Worm (Caenorhabditis elegans) whole organism, L3 larva: ENCODE measurements around the gene atg-10.

Experiments used
- R02D3.7 ChIP-seq: fragments of 150-350 bp; optimal IDR thresholded peaks from 2 replicates; lab custom pipeline; 2014; ENCODE audit warnings: missing biosample characterization, missing genetic modification characterization
- ceh-16 ChIP-seq: sonication (generic microtip); optimal IDR thresholded peaks from 2 replicates; lab custom pipeline; 2017; ENCODE audit warnings: missing biosample characterization, missing genetic modification characterization
- ceh-28 ChIP-seq: fragments of 150-350 bp; optimal IDR thresholded peaks from 2 replicates; lab custom pipeline; 2014; ENCODE audit warnings: missing biosample characterization, missing genetic modification reagents, missing genetic modification characterization
- ceh-82 ChIP-seq: fragments of 150-350 bp; optimal IDR thresholded peaks from 2 replicates; lab custom pipeline; 2014; ENCODE audit warnings: missing biosample characterization, missing genetic modification characterization
- ceh-9 ChIP-seq: sonication (generic microtip); optimal IDR thresholded peaks from 2 replicates; lab custom pipeline; 2018; ENCODE audit warnings: missing biosample characterization, missing genetic modification characterization
- daf-12 ChIP-seq: fragments of 150-350 bp; optimal IDR thresholded peaks from 2 replicates; lab custom pipeline; 2014; ENCODE audit warnings: missing biosample characterization, missing genetic modification reagents, missing genetic modification characterization
- egl-27 ChIP-seq: sonication (generic microtip); optimal IDR thresholded peaks from 4 replicates; lab custom pipeline; 2017; ENCODE audit warnings: missing biosample characterization, missing genetic modification reagents, missing genetic modification characterization
- egl-5 ChIP-seq: fragments of 150-350 bp; optimal IDR thresholded peaks from 2 replicates; lab custom pipeline; 2017; ENCODE audit warnings: missing biosample characterization, missing genetic modification reagents, missing genetic modification characterization, inconsistent platforms
- elt-3 ChIP-seq, 3 experiments: fragments of 150-350 bp in 1 of 3; sonication (generic microtip) in 2 of 3; optimal IDR thresholded peaks; 2 replicates in 2 of 3; 4 replicates in 1 of 3; lab custom pipeline; 2014 to 2017; ENCODE audit warnings: missing biosample characterization in 3 of 3, missing genetic modification characterization in 3 of 3
- fkh-10 ChIP-seq: sonication (generic microtip); optimal IDR thresholded peaks from 2 replicates; lab custom pipeline; 2017; ENCODE audit warnings: missing biosample characterization, missing genetic modification reagents, missing genetic modification characterization
- fkh-2 ChIP-seq: fragments of 150-350 bp; optimal IDR thresholded peaks from 2 replicates; lab custom pipeline; 2014; ENCODE audit warnings: missing biosample characterization, missing genetic modification reagents, missing genetic modification characterization
- fos-1 ChIP-seq: fragments of 150-350 bp; optimal IDR thresholded peaks from 2 replicates; lab custom pipeline; 2014; ENCODE audit warnings: missing biosample characterization, missing genetic modification characterization
- hmg-11 ChIP-seq: sonication (generic microtip); optimal IDR thresholded peaks from 2 replicates; lab custom pipeline; 2016; ENCODE audit warnings: missing genetic modification characterization, missing compliant biosample characterization
- jun-1 ChIP-seq: fragments of 150-350 bp; optimal IDR thresholded peaks from 2 replicates; lab custom pipeline; 2014; ENCODE audit warnings: missing biosample characterization, missing genetic modification reagents, missing genetic modification characterization
- lin-15B ChIP-seq: fragments of 150-350 bp; optimal IDR thresholded peaks from 2 replicates; lab custom pipeline; 2014; ENCODE audit warnings: missing biosample characterization, missing genetic modification characterization
- mdl-1 ChIP-seq: fragments of 150-350 bp; optimal IDR thresholded peaks from 2 replicates; lab custom pipeline; 2014; ENCODE audit warnings: missing biosample characterization, missing genetic modification characterization
- nfya-1 ChIP-seq: sonication (generic microtip); optimal IDR thresholded peaks from 2 replicates; lab custom pipeline; 2017; ENCODE audit warnings: missing genetic modification characterization, mild to moderate bottlenecking, missing compliant biosample characterization, antibody characterized with exemption, moderate library complexity; ENCODE audit not compliant: insufficient read depth
- nhr-23 ChIP-seq: fragments of 150-350 bp; optimal IDR thresholded peaks from 2 replicates; lab custom pipeline; 2014; ENCODE audit warnings: missing biosample characterization, missing genetic modification reagents, missing genetic modification characterization
- nhr-25 ChIP-seq: sonication (generic microtip); optimal IDR thresholded peaks from 2 replicates; lab custom pipeline; 2017; ENCODE audit warnings: missing biosample characterization, missing genetic modification characterization
- nhr-28 ChIP-seq: fragments of 150-350 bp; optimal IDR thresholded peaks from 2 replicates; lab custom pipeline; 2014; ENCODE audit warnings: missing biosample characterization, missing genetic modification characterization
- nhr-43 ChIP-seq: sonication (generic microtip); optimal IDR thresholded peaks from 2 replicates; lab custom pipeline; 2016; ENCODE audit warnings: mild to moderate bottlenecking, missing genetic modification characterization, missing compliant biosample characterization; ENCODE audit not compliant: poor library complexity, severe bottlenecking
- nhr-67 ChIP-seq: fragments of 150-350 bp; optimal IDR thresholded peaks from 2 replicates; lab custom pipeline; 2014; ENCODE audit warnings: missing biosample characterization, missing genetic modification characterization
- nhr-76 ChIP-seq: fragments of 150-350 bp; sonication (generic microtip); optimal IDR thresholded peaks from 5 replicates; lab custom pipeline; 2014; ENCODE audit warnings: missing biosample characterization, missing genetic modification characterization
- nhr-77 ChIP-seq: fragments of 150-350 bp; optimal IDR thresholded peaks from 2 replicates; lab custom pipeline; 2014; ENCODE audit warnings: missing biosample characterization, missing genetic modification characterization
- pha-4 ChIP-seq: fragments of 150-350 bp; optimal IDR thresholded peaks from 2 replicates; lab custom pipeline; 2014; ENCODE audit warnings: missing biosample characterization, missing genetic modification reagents, missing genetic modification characterization
- sea-2 ChIP-seq: fragments of 150-350 bp; sonication (generic microtip); optimal IDR thresholded peaks from 4 replicates; lab custom pipeline; 2014; ENCODE audit warnings: missing biosample characterization, missing genetic modification reagents, missing genetic modification characterization
- skn-1 ChIP-seq: fragments of 150-350 bp; optimal IDR thresholded peaks from 2 replicates; lab custom pipeline; 2014; ENCODE audit warnings: missing biosample characterization, missing genetic modification characterization
- snpc-4 ChIP-seq: fragments of 150-350 bp; optimal IDR thresholded peaks from 2 replicates; lab custom pipeline; 2014; ENCODE audit warnings: missing biosample characterization, missing genetic modification characterization
- tbx-2 ChIP-seq: sonication (generic microtip); optimal IDR thresholded peaks from 2 replicates; lab custom pipeline; 2016; ENCODE audit warnings: mild to moderate bottlenecking, missing genetic modification characterization, missing compliant biosample characterization
- unc-62 ChIP-seq: fragments of 150-350 bp; sonication (generic microtip); optimal IDR thresholded peaks from 4 replicates; lab custom pipeline; 2014; ENCODE audit warnings: missing biosample characterization, missing genetic modification reagents, missing genetic modification characterization
- ztf-11 ChIP-seq: fragments of 150-350 bp; optimal IDR thresholded peaks from 2 replicates; lab custom pipeline; 2014; ENCODE audit warnings: missing biosample characterization, missing genetic modification characterization

The atg-10 gene

ce11 chrII:8626598-8626997 lies 32.3 kb upstream of the atg-10 start:
- no peak for TF ChIP-seq fkh-2 (tag; lab: Kevin White, UChicago)
- TF ChIP-seq hmg-11 (tag; lab: Kevin White, UChicago), result no peak
- TF ChIP-seq pha-4 (tag; lab: Kevin White, UChicago), result peak; percentile 48
- TF ChIP-seq mdl-1 (tag; lab: Kevin White, UChicago), result no peak
- TF ChIP-seq lin-15B (tag; lab: Kevin White, UChicago), result no peak
- no peak for TF ChIP-seq ceh-82 (tag; lab: Kevin White, UChicago)
- TF ChIP-seq daf-12 (tag; lab: Kevin White, UChicago), result no peak
- TF ChIP-seq, all 47 proteins: peak for 1

- TF ChIP-seq ceh-82 (tag; lab: Kevin White, UChicago) (no peak), fkh-10 (GFP tag; lab: Kevin White, UChicago) (no peak), pha-4 (tag; lab: Kevin White, UChicago) (no peak), egl-5 (tag; lab: Kevin White, UChicago) (no peak)
These were observed 31.0 kb upstream of the atg-10 start for ce11 chrII:8627907-8628306.

- TF ChIP-seq nhr-23 (tag; lab: Kevin White, UChicago), result peak; percentile 19
- no peak for TF ChIP-seq nhr-77 (tag; lab: Kevin White, UChicago)
- peak; percentile 33 for TF ChIP-seq nhr-25 (tag; lab: Kevin White, UChicago)
- no peak for TF ChIP-seq ztf-11 (tag; lab: Kevin White, UChicago)
- no peak for TF ChIP-seq nfya-1
- TF ChIP-seq jun-1 (tag; lab: Kevin White, UChicago), result no peak
- no peak for TF ChIP-seq nhr-28 (tag; lab: Kevin White, UChicago)
- TF ChIP-seq ceh-9 (tag; lab: Kevin White, UChicago), result no peak
- TF ChIP-seq egl-27 (tag; lab: Kevin White, UChicago), result no peak
- no peak for TF ChIP-seq elt-3 (tag; optimal IDR thresholded peaks at IDR 0.05; lab: Kevin White, UChicago)
- TF ChIP-seq, all 47 proteins: peak for 2
These were observed 28.8 kb upstream of the atg-10 start, which contains the start of gene T22C8.6 for ce11 chrII:8630088-8630487. T22C8.6 (minus strand) TSS chrII:8630281.

- TF ChIP-seq ceh-28 (no peak), skn-1 (tag; lab: Kevin White, UChicago) (no peak), sea-2 (GFP tag; lab: Kevin White, UChicago) (no peak), unc-62 (GFP tag; lab: Kevin White, UChicago) (no peak), ceh-16 (tag; lab: Kevin White, UChicago) (no peak), egl-27 (tag; lab: Kevin White, UChicago) (no peak), tbx-2 (tag; lab: Kevin White, UChicago) (no peak), ztf-11 (tag; lab: Kevin White, UChicago) (no peak)
These were observed 27.2 kb upstream of the atg-10 start for ce11 chrII:8631766-8632165.

ce11 chrII:8634386-8634785 lies 24.5 kb upstream of the atg-10 start, which contains the start of gene cutl-12:
cutl-12 (minus strand) TSS chrII:8634486.
- TF ChIP-seq snpc-4 (tag; lab: Kevin White, UChicago) (no peak), ceh-28 (no peak), nhr-67 (tag; lab: Kevin White, UChicago) (no peak), sea-2 (GFP tag; lab: Kevin White, UChicago) (no peak), pha-4 (tag; lab: Kevin White, UChicago) (no peak), elt-3 (tag; optimal IDR thresholded peaks at IDR 0.05; lab: Kevin White, UChicago) (no peak), nhr-43 (tag; lab: Kevin White, UChicago) (no peak), ceh-16 (tag; lab: Kevin White, UChicago) (no peak), nhr-23 (tag; lab: Kevin White, UChicago) (no peak), fos-1 (tag; lab: Kevin White, UChicago) (no peak), nhr-76 (tag; lab: Kevin White, UChicago) (no peak), fkh-10 (GFP tag; lab: Kevin White, UChicago) (no peak), nhr-25 (tag; lab: Kevin White, UChicago) (no peak), nhr-28 (tag; lab: Kevin White, UChicago) (no peak), R02D3.7 (tag; lab: Kevin White, UChicago) (no peak)
- TF ChIP-seq, all 47 proteins: peak for 0
